Fruit fly (Drosophila melanogaster): ENCODE data around the gene CG11263.

CG11263 gene

DNA sequence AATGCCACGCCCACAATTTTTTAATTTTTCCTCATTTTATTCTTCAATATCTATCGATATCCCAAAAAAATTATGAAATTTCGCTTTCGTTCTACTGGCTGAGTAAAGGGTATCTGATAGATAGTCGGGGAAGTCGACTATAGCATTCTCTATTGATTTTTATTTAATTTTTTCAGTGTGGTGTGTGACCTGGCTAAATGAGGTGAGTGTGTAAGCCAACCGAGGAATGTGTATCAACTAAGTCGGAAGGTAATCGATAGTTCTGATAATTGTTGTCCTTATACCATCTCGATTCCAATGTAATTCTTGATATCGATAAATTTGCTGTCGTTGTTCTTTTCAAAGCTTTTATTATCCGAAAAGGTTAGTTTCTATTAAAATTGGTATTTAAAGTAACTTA lies at the start of gene CG11263:
CG11263 (plus strand) TSS at position 328 of the 400 bp plus-strand sequence.
- TF ChIP-seq noc (tag; optimal IDR thresholded peaks at IDR 0.05) = no peak

DNA sequence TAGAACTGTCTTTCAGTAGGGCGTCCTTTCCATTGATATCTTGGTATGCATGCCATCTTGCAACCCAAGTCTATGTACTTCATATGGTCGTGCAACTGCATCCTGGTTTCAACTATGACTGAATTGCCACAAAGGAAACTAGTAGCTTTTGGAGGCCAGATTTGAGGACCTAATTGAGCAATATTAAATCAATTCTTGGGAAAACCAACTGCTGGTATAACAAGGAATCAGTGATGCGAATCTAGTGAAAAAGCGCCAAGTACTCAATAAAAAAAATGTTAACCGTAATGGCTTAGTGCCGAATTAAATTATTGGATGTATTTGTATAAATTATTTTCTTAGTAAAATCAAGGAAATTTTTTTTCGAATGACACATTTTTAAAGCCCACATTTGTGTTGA lies 39.0 kb upstream of the CG11263 start, which contains the start of gene Or69a:
Or69a (minus strand) TSS at position 101 of the 400 bp plus-strand sequence.
- TF ChIP-seq noc (tag; optimal IDR thresholded peaks at IDR 0.05) = no peak

DNA sequence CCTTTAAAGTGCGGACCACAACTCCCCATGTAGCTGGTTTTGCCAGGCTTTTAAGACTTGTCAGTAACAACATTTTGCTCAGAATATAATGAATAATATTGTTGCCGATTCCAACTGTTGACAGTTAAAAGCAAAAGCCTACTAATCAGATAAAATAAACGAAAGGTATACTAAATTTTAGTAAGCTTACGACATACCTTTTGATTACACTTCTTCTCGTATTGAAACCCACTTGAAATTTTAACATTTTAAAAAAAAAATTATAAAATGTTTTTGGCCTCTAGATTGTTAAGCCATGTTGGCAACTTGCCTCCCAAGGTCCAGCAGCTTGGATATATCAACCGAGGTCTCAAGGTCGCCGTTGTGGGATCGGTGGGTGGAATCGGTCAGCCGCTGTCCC lies 34.4 kb upstream of the CG11263 start, which contains the start of the genes CG10748 and CG10749:
CG10748 (minus strand) TSS at position 101 of the 400 bp plus-strand sequence.
CG10749 (plus strand) TSS at position 216 of the 400 bp plus-strand sequence.
- no peak for TF ChIP-seq noc (tag; optimal IDR thresholded peaks at IDR 0.05)

DNA sequence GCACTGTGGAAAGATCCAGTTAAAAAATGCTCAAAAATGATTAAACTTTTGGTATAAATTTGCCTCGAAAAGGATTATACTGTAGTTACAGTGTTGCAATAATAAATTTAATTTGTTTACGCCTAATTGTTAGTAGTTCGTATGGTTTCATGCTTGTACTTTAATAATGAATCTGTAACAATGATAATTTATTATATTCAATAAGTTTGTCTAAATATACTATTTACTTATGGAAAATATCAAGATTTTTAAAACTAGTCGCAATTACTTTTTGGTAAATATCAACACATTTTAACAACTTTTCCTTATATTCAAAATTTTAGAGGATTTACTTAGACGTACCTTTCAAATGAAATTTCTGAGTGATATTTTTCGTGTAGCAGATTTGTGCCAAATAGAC lies 11.8 kb upstream of the CG11263 start, which contains the start of gene CG11262:
CG11262 (plus strand) TSS at position 301 of the 400 bp plus-strand sequence.
- no peak for TF ChIP-seq noc (tag; optimal IDR thresholded peaks at IDR 0.05)

DNA sequence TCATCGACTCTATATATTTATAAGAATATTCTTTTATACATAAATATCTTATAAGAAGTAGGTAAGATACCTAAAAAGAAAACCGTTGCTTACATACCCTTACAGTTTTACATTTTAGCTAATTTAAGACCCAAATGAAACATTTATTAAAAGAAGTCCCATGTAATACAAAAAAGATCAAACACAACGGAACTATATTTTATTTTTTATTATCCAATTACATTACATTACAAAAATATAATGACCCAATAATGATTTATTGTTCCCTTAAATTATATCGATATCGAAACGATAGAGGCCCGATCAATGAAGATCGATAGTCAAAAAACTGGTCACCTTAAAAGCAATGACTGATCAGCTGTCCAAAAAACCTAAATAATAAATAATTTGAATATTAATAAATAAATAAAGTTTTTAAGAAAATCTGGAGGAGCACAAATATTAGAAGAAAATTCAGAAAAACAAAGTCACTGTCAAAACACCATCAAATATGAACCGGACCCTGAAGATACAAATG lies 1.4 kb downstream of the CG11263 start:
- TF ChIP-seq noc (tag; optimal IDR thresholded peaks at IDR 0.05) = no peak

DNA sequence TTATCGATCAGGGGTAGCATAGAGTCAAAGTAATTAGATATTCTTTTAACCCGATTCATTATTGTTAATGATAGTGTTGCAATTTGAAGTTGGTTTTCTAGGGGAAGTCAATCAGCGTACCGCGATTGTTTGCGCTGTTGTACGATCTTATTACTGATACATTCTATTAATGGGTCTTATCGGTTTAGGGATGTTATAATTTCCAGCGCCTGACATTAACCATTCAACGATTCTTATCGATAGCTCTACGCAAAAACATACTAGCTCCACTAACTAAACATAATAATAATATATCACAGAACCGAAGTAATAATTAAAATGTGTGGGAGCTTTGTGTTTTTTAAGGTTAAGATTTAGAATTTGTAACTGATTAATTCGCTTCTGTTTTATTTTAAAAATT lies 4.9 kb downstream of the CG11263 start, which contains the start of gene Cul6:
Cul6 (minus strand) TSS at position 175 of the 400 bp plus-strand sequence.
- TF ChIP-seq noc (tag; optimal IDR thresholded peaks at IDR 0.05) = no peak

DNA sequence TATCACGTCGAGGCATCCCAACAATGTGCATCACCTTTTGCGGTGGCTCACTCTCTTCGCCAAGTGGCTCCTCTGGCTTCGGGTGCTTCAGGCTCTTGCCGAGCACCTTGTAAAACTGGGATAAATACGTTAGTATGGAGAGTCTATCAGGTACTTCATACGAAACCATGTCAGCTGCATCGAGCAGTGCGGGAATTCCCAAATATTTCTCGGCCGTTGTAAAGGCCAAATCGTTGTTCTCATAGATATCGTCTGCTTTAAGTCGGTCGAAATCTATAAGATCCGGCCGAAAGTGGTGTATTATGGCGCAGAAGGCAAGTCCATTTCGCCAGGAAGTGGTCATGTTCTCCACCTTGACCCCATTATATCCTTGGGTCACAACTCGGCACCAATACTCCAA lies 8.1 kb downstream of the CG11263 start:
- no peak for TF ChIP-seq noc (tag; optimal IDR thresholded peaks at IDR 0.05)

DNA sequence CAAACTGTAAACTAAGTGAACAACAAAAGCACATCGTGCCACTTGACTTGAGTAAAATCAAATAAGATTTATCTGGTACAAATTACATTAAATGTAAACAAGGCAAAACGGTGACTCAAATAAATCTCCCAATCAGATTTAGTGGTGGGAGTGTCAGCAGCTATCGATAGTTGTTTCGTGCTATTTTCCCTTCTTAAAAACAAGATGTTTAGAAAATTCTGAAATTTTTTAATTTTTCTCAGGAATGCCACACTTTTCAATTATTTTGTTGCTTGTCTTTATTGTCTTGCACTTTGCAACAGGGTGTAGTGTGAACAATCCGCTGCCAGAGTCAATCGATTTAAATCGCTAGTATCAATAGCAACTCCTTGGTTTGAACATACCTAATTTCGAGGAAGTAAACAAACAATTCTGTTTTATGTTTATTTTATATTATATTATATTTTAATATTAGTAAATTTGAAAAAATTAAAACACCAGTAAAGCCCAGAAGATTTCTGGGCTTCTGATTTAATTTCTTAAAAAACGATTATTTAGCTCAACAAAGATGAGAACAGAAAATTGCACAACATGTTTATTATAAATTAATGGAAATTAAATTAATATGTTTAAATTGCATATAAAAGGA lies 8.7 kb downstream of the CG11263 start, which contains the start of gene MICAL-like:
MICAL-like (minus strand) TSS at position 138 of the 628 bp plus-strand sequence.
- TF ChIP-seq noc (tag; optimal IDR thresholded peaks at IDR 0.05) = no peak

DNA sequence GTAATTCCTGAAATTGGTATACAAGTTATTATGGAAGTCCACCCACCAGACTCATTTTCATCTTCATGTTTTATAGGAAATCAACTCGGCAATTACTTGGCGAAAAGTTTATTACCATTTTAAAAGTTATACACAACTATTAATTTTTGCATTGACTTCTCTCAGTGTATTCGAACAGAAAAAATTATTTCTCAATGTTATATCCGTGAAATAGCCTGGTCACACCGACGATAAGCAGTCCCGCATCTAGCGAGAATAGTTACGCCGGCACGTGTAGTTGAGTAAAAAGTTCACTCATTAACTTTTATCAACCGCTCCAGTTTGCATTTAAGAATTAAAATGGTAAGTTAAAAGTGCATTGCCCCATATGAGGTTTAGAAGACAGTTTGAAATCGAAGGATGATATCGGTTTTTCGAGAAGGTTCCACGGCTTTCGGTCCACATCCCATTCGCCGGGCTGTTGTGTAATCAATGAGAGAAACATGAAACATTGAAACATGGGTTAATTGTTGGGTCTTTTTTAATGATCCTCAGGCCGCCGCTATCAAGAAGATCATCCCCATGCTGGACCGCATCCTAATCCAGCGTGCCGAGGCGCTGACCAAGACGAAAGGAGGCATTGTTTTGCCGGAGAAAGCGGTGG lies 9.3 kb downstream of the CG11263 start, which contains the start of gene CG11267:
CG11267 (plus strand) TSS at position 228 of the 643 bp plus-strand sequence.
- peak; percentile 42 for TF ChIP-seq noc (tag; optimal IDR thresholded peaks at IDR 0.05)

DNA sequence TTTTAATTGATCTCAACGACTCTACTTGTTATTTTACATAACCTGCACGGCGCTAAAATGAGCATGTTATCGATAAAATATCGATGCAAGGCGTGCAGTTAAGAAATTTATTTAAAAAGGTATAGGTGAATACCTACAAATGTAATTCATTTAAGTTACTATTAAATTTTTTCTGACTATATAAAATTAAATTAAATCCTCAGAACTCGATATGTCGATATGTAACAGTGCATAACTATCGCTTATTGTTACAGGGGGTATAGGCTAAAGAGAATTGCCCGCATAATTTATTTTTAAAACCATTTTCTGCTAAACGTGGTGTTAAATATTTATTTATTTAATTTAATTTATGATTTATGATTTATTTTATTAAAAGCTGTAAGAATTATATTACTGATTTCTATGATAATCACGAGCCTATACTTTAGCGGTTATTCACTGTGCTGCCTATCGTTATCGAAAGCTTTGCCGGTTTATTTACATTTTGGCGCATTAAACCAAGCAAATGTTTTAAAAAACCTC lies 11.2 kb downstream of the CG11263 start, which contains the start of the genes mRpL20 and Icmt:
mRpL20 (minus strand) TSS at position 65 of the 522 bp plus-strand sequence.
Icmt (plus strand) TSS at position 464 of the 522 bp plus-strand sequence.
- peak; percentile 92 for TF ChIP-seq noc (tag; optimal IDR thresholded peaks at IDR 0.05)

DNA sequence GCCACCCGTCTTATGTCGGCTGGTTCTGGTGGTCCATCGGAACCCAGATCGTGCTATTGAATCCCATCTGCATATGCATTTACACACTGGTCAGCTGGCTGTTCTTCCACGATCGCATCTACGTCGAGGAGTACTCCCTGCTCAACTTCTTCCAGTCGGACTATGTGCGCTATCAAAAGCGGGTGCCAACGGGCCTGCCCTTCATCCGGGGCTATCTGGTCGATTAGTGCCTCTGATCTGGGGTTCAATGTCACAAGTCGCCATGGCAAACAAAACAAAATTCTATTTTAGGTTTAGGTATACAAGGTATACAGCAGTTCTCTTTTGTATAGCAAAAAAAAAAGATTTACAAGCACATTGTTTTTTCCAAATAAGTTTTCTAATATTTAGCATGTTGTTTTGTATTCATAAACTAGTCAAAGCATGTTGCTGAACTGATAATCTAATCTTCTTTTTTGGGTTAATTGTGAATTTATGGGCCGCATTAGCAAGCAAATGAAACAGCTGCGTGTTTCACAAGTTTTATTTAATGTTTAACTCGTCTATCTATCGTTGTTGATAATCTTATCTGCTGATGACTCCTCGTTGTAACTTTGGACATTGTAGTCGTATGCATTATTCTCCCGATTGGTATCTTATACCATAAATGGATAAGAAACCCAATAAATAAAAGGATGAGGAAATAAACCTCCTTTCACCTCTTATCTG lies 12.8 kb downstream of the CG11263 start:
- TF ChIP-seq noc (tag; optimal IDR thresholded peaks at IDR 0.05) = peak; percentile 62

DNA sequence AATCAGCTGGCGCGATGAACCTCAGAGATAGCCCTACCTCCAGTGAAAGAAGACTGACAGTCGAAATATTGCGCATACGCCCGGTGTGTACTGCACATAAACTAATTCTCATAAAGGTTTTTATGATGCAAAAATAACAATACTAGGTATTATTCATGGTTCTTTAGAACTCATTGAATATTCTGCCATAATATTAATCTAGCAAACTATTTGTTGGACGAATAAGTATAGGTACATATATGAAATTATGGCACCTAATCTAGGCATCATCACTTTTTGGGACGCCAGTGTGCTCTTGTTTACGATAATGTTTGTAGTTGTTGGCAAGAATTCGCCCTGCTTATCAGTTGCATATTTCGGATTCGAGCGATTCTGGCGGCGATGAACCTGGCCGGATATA lies 15.1 kb downstream of the CG11263 start:
- TF ChIP-seq noc (tag; optimal IDR thresholded peaks at IDR 0.05) = peak; percentile 77

DNA sequence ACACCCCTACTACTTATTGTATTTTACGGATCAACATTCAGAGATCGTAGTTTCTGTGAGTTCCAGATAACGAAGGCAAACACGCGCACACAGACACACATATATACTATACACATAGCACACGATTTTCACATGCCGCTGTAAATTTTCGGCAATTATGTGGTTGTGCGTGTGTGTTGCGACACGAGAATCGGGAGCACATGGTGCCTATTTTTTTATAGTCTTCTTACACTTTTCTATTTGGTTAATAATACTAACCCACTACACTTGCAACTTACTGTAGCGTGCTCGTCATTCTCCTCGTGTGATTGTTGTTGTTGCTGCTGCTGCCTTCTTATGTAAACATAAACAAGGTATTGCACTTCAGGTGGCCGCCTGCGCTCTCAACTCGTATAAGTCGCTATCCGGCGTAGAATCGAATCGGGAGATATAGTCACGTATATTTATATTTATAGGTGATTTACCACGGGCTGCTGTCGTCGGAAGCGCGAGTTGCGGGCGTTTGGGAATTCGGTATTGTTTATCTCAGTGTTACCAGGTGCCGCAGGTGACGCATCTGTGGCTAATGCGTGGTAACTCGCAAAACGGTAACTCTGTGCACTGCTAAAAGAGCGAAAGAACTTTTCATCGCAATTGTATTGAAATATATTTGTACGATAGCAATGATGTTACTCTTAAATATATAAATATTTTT lies 15.7 kb downstream of the CG11263 start, which contains the start of gene Adk2:
Adk2 (minus strand) TSS at position 529 of the 694 bp plus-strand sequence.
- TF ChIP-seq noc (tag; optimal IDR thresholded peaks at IDR 0.05) = peak; percentile 16

DNA sequence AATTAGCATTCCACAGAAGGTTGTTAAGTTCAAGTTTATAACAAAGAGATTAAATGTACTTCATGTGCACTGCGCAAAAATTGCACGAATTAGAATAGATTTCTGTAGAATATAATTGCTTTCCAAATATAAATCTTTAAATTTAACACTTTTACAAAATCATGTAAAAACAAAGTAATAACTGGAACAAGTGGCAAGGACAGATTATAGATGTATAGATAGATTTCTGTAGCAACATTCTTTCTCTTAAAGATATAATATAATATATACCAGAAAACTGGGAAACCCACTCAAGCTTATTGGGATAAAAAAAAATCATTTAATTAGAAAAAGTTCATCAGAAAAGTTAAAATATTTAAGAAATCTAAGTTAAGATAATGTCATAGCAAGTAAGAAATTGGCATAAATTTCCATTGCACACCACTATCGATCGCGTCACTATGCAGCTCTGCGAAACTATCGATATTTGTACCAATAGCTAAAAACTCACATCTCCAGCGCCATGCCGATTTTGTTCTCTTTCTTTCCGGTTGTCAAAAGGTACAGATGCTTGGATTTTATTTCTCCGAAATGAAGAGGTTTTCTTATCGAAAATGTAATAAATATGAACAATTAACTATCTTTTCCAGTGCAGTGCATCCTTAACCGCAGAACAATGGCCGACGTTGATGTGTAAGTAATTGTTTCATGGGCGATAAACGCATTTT lies 16.4 kb downstream of the CG11263 start, which contains the start of gene RpS12:
RpS12 (plus strand) TSS at position 499 of the 707 bp plus-strand sequence.
- TF ChIP-seq noc (tag; optimal IDR thresholded peaks at IDR 0.05) = peak; percentile 36

Data from whole organism, larva.